Worm (Caenorhabditis elegans) whole organism, early embryonic: ENCODE measurements around the gene K03B4.9.

ENCODE experiments used
- B0310.2 ChIP-seq: sonication (generic microtip); optimal IDR thresholded peaks from 2 replicates; lab custom pipeline; 2016; ENCODE audit warnings: mild to moderate bottlenecking, missing genetic modification characterization, missing compliant biosample characterization
- F13C5.2 ChIP-seq: sonication (generic microtip); optimal IDR thresholded peaks from 2 replicates; lab custom pipeline; 2017; ENCODE audit warnings: mild to moderate bottlenecking, missing genetic modification characterization, inconsistent platforms, missing compliant biosample characterization
- aly-1 ChIP-seq: sonication (generic microtip); optimal IDR thresholded peaks from 2 replicates; lab custom pipeline; 2016; ENCODE audit warnings: missing genetic modification characterization, missing compliant biosample characterization
- ama-1 ChIP-seq: fragments of 150-350 bp; optimal IDR thresholded peaks from 2 replicates; lab custom pipeline; 2014
- ceh-13 ChIP-seq: fragments of 200-800 bp; sonication (Bioruptor generic); optimal IDR thresholded peaks from 2 replicates; lab custom pipeline; 2018; ENCODE audit warnings: mild to moderate bottlenecking, missing genetic modification characterization, missing compliant biosample characterization
- ceh-36 ChIP-seq: sonication (generic microtip); optimal IDR thresholded peaks from 2 replicates; lab custom pipeline; 2016; ENCODE audit warnings: missing genetic modification characterization, inconsistent platforms, missing compliant biosample characterization
- ets-7 ChIP-seq: sonication (generic microtip); optimal IDR thresholded peaks from 2 replicates; lab custom pipeline; 2016; ENCODE audit warnings: missing genotype, missing genetic modification characterization, missing compliant biosample characterization
- flt-1 ChIP-seq: fragments of 200-800 bp; sonication (Bioruptor generic); IDR thresholded peaks from 2 replicates; pipeline ENCODE4 v1.3.6; 2022; ENCODE audit warnings: missing genetic modification characterization, missing compliant biosample characterization
- hmbx-1 ChIP-seq: sonication (generic microtip); optimal IDR thresholded peaks from 2 replicates; lab custom pipeline; 2016; ENCODE audit warnings: mild to moderate bottlenecking, missing genetic modification characterization, missing compliant biosample characterization
- hmg-4 ChIP-seq: fragments of 200-800 bp; sonication (Bioruptor generic); optimal IDR thresholded peaks from 2 replicates; lab custom pipeline; 2018; ENCODE audit warnings: mild to moderate bottlenecking, missing genetic modification characterization, missing compliant biosample characterization
- hnd-1 ChIP-seq: sonication (generic microtip); optimal IDR thresholded peaks from 2 replicates; lab custom pipeline; 2016; ENCODE audit warnings: missing genetic modification characterization, missing compliant biosample characterization
- pes-1 ChIP-seq: fragments of 200-800 bp; sonication (Bioruptor generic); IDR thresholded peaks from 2 replicates; pipeline ENCODE4 v1.3.6; 2022; ENCODE audit warnings: missing genetic modification reagents, missing genetic modification characterization, missing compliant biosample characterization
- scrt-1 ChIP-seq: fragments of 200-800 bp; sonication (Bioruptor generic); IDR thresholded peaks from 2 replicates; pipeline ENCODE4 v1.3.6; 2022; ENCODE audit warnings: missing genetic modification characterization, missing compliant biosample characterization
- sea-1 ChIP-seq: fragments of 200-800 bp; sonication (Bioruptor generic); conservative IDR thresholded peaks from 2 replicates; pipeline ENCODE4 v1.3.6; 2022; ENCODE audit warnings: missing genetic modification characterization, missing compliant biosample characterization
- tbx-11 ChIP-seq: fragments of 200-800 bp; sonication (Bioruptor generic); IDR thresholded peaks from 2 replicates; pipeline ENCODE4 v1.3.6; 2022; ENCODE audit warnings: missing genetic modification characterization, missing compliant biosample characterization
- tbx-37 ChIP-seq: fragments of 200-800 bp; sonication (Bioruptor generic); conservative IDR thresholded peaks from 2 replicates; pipeline ENCODE4 v1.3.6; 2022; ENCODE audit warnings: missing genetic modification reagents, missing genetic modification characterization, missing compliant biosample characterization
- tra-4 ChIP-seq: sonication (generic microtip); optimal IDR thresholded peaks from 2 replicates; lab custom pipeline; 2017; ENCODE audit warnings: missing genetic modification characterization, missing compliant biosample characterization

Gene K03B4.9

ce11 chrV:4662400-4662799 is 10.0 kb downstream of the K03B4.9 start, which contains the start of gene srx-74:
Gene srx-74 (minus strand): TSS chrV:4662500.
- no peak for TF ChIP-seq B0310.2
- no peak for TF ChIP-seq hnd-1 (tag; lab: Kevin White, UChicago)
- no peak for TF ChIP-seq flt-1 (GFP tag; lab: Robert Waterston, UW)
- no peak for TF ChIP-seq aly-1 (tag; lab: Kevin White, UChicago)
- TF ChIP-seq ceh-36 (tag; lab: Kevin White, UChicago) = no peak
- no peak for TF ChIP-seq F13C5.2 (tag; lab: Kevin White, UChicago)
- TF ChIP-seq ama-1 (lab: Kevin White, UChicago) = no peak
- no peak for TF ChIP-seq tbx-37 (GFP tag; lab: Robert Waterston, UW)
- no peak for TF ChIP-seq tra-4 (tag; lab: Kevin White, UChicago)
- no peak for TF ChIP-seq hmbx-1 (tag; lab: Kevin White, UChicago)
- TF ChIP-seq tbx-11 = no peak
- no peak for TF ChIP-seq ets-7
- no peak for TF ChIP-seq scrt-1 (GFP tag; lab: Robert Waterston, UW)
- no peak for TF ChIP-seq ceh-13 (GFP tag; lab: Kevin White, UChicago)

DNA sequence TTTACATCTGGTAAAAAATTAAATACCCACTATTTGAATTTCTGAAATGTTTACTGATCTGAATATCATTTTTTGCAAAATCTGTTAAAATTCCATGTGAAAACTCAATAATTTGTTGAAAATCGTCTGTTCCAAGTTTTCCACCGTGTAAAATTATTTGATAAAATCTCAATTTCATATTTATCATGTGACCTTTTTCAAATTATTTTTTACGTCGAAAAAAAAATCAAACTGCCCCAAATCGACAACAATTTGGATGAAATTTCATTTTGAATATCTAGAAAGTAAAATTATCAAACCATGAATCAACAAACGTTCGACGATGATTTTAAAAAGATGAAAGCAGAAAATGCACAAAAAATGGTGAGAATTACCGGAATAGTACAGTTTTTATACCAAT is 17.2 kb downstream of the K03B4.9 start, which contains the start of gene F41F3.9:
F41F3.9 (plus strand) TSS at position 301 of the 400 bp plus-strand sequence.
- TF ChIP-seq tra-4 (tag; lab: Kevin White, UChicago) = no peak
- TF ChIP-seq hnd-1 (tag; lab: Kevin White, UChicago) = no peak

- TF ChIP-seq ets-7 = no peak
These were observed 18.3 kb downstream of the K03B4.9 start, which contains the start of the genes col-139 and F41F3.1 for ce11 chrV:4653871-4654605. Gene col-139 (minus strand): TSS chrV:4653971. Gene F41F3.1 (plus strand): TSS chrV:4654555.

DNA sequence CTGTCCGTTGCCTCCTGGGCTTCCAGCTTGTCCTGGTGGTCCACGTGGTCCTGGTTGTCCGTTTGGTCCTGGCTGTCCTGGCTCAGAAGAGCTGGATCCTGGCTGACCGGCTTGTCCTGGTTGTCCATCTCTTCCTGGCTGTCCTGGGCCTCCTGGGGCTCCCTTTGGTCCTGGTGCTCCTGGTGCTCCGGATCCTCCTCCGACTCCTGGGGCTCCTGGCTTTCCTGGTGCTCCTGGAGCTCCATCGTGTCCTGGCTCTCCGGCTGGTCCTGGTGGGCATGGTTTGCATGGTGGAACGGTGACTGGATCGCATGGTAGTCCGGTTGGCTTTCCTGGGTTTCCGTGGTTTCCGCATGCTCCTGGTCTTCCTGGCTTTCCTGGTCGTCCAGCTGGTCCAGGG is 19.3 kb downstream of the K03B4.9 start:
- no peak for TF ChIP-seq ceh-13 (GFP tag; lab: Kevin White, UChicago)
- TF ChIP-seq tra-4 (tag; lab: Kevin White, UChicago) = no peak
- no peak for TF ChIP-seq hmg-4 (GFP tag; lab: Kevin White, UChicago)
- no peak for TF ChIP-seq hmbx-1 (tag; lab: Kevin White, UChicago)
- no peak for TF ChIP-seq flt-1 (GFP tag; lab: Robert Waterston, UW)

ce11 chrV:4651480-4651879 is 20.9 kb downstream of the K03B4.9 start:
- TF ChIP-seq hnd-1 (tag; lab: Kevin White, UChicago) = no peak
- TF ChIP-seq ceh-13 (GFP tag; lab: Kevin White, UChicago) = no peak
- no peak for TF ChIP-seq flt-1 (GFP tag; lab: Robert Waterston, UW)
- TF ChIP-seq scrt-1 (GFP tag; lab: Robert Waterston, UW) = no peak
- no peak for TF ChIP-seq hmg-4 (GFP tag; lab: Kevin White, UChicago)
- no peak for TF ChIP-seq sea-1 (GFP tag; lab: Robert Waterston, UW)
- TF ChIP-seq tbx-37 (GFP tag; lab: Robert Waterston, UW) = no peak
- no peak for TF ChIP-seq pes-1 (GFP tag; lab: Robert Waterston, UW)
- no peak for TF ChIP-seq ama-1 (lab: Kevin White, UChicago)
- no peak for TF ChIP-seq ceh-36 (tag; lab: Kevin White, UChicago)
- no peak for TF ChIP-seq B0310.2
- TF ChIP-seq tbx-11 = no peak

- no peak for TF ChIP-seq ceh-36 (tag; lab: Kevin White, UChicago)
- no peak for TF ChIP-seq aly-1 (tag; lab: Kevin White, UChicago)
These were observed 22.6 kb downstream of the K03B4.9 start for ce11 chrV:4649649-4650384.

- TF ChIP-seq ama-1 (lab: Kevin White, UChicago) (no peak), sea-1 (GFP tag; lab: Robert Waterston, UW) (no peak), flt-1 (GFP tag; lab: Robert Waterston, UW) (no peak), tbx-11 (no peak), hnd-1 (tag; lab: Kevin White, UChicago) (no peak), aly-1 (tag; lab: Kevin White, UChicago) (no peak), ets-7 (no peak), tbx-37 (GFP tag; lab: Robert Waterston, UW) (no peak), tra-4 (tag; lab: Kevin White, UChicago) (no peak), B0310.2 (no peak), ceh-13 (GFP tag; lab: Kevin White, UChicago) (no peak), pes-1 (GFP tag; lab: Robert Waterston, UW) (no peak), F13C5.2 (tag; lab: Kevin White, UChicago) (no peak), scrt-1 (GFP tag; lab: Robert Waterston, UW) (no peak), hmbx-1 (tag; lab: Kevin White, UChicago) (no peak), ceh-36 (tag; lab: Kevin White, UChicago) (no peak), hmg-4 (GFP tag; lab: Kevin White, UChicago) (no peak)
These were observed 23.9 kb downstream of the K03B4.9 start, which contains the start of gene F41F3.8 for ce11 chrV:4648527-4648926. Gene F41F3.8 (plus strand): TSS chrV:4648827.
